Worm (Caenorhabditis elegans) whole organism, L4 larva: ENCODE data around the gene F35E8.1.

ENCODE experiments used
- D1046.2 ChIP-seq: fragments of 200-800 bp; sonication (Bioruptor generic); IDR thresholded peaks from 2 replicates; pipeline ENCODE4 v1.3.6; 2022; ENCODE audit warnings: missing genetic modification characterization, missing compliant biosample characterization
- Y5F2A.4 ChIP-seq: fragments of 200-800 bp; sonication (Bioruptor generic); optimal IDR thresholded peaks from 2 replicates; lab custom pipeline; 2018; ENCODE audit warnings: mild to moderate bottlenecking, missing genetic modification characterization, missing compliant biosample characterization
- fos-1 ChIP-seq: fragments of 150-350 bp; optimal IDR thresholded peaks from 2 replicates; lab custom pipeline; 2014; ENCODE audit warnings: missing biosample characterization, missing genetic modification characterization
- lin-39 ChIP-seq: fragments of 150-350 bp; optimal IDR thresholded peaks from 2 replicates; lab custom pipeline; 2014; ENCODE audit warnings: missing biosample characterization, missing genetic modification reagents, missing genetic modification characterization
- nhr-237 ChIP-seq: sonication (generic microtip); optimal IDR thresholded peaks from 2 replicates; lab custom pipeline; 2017; ENCODE audit warnings: missing biosample characterization, missing genetic modification characterization
- nhr-76 ChIP-seq: fragments of 150-350 bp; optimal IDR thresholded peaks from 2 replicates; lab custom pipeline; 2014; ENCODE audit warnings: missing biosample characterization, missing genetic modification characterization
- unc-39 ChIP-seq: sonication (generic microtip); optimal IDR thresholded peaks from 2 replicates; lab custom pipeline; 2017; ENCODE audit warnings: missing biosample characterization, missing genetic modification characterization
- unc-62 ChIP-seq, 3 experiments: fragments of 150-350 bp in 1 of 3; sonication (generic microtip); optimal IDR thresholded peaks in 2 of 3; peaks in 1 of 3; 1 replicate in 1 of 3; 2 replicates in 2 of 3; lab custom pipeline; 2014 to 2017; ENCODE audit warnings: missing biosample characterization in 3 of 3, missing genetic modification characterization in 3 of 3, missing genetic modification reagents in 3 of 3, missing genotype in 1 of 3
- zag-1 ChIP-seq: fragments of 150-350 bp; optimal IDR thresholded peaks from 2 replicates; lab custom pipeline; 2014; ENCODE audit warnings: missing biosample characterization, missing genetic modification characterization

- no peak for TF ChIP-seq lin-39 (tag; lab: Kevin White, UChicago)
- no peak for TF ChIP-seq D1046.2 (GFP tag; lab: Robert Waterston, UW)
- TF ChIP-seq fos-1 = no peak
- TF ChIP-seq unc-62 (GFP tag; optimal IDR thresholded peaks at IDR 0.05 in 1 of 2; lab: Kevin White, UChicago) = no peak
- no peak for TF ChIP-seq unc-62 (tag; optimal IDR thresholded peaks at IDR 0.05; lab: Kevin White, UChicago)
- TF ChIP-seq nhr-237 (tag; lab: Kevin White, UChicago) = no peak
- TF ChIP-seq unc-39 = no peak
- TF ChIP-seq nhr-76 (tag; lab: Kevin White, UChicago) = no peak
- no peak for TF ChIP-seq Y5F2A.4 (GFP tag; lab: Kevin White, UChicago)
- TF ChIP-seq zag-1 (tag; lab: Kevin White, UChicago) = no peak
Measured at ce11 chrV:15900564-15900963, 4.9 kb downstream of the F35E8.1 start.
